Worm (Caenorhabditis elegans): Measurements from ENCODE around the gene F09C12.8.
A peak's percentile ranks its signal among the peaks of the same experiment; 100 is the strongest.

The F09C12.8 gene

DNA sequence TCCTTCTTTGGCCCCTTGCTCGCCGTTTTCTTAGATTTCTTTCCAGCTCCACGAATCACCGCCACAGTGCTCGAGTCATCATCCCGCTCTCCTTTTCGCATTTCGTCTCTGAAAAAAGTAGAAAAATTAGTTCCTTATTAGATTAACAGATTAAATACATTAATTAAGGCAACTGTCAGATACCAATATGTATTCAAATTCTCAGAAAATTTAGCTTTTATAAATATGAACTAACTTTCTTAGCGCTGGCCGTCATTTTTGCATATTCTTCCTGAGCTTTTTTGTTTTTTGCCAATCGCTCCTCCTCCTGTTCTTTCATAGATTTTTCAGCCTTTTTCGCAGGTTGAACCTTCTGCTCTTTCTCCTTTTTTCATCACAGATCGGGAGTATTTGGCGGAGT is 12.5 kb upstream of the F09C12.8 start, which contains the start of gene C04G6.6:
Gene C04G6.6 (minus strand): TSS at position 101 of the 400 bp plus-strand sequence.
- TF ChIP-seq lin-13 (tag; optimal IDR thresholded peaks at IDR 0.05), result no peak
- TF ChIP-seq ceh-83 (GFP tag; optimal IDR thresholded peaks at IDR 0.05), result no peak
- no peak for TF ChIP-seq elt-1 (tag; optimal IDR thresholded peaks at IDR 0.05; ENCODE audit: borderline replicate concordance, insufficient read depth)
- no peak for TF ChIP-seq nhr-12 (tag; optimal IDR thresholded peaks at IDR 0.05)

DNA sequence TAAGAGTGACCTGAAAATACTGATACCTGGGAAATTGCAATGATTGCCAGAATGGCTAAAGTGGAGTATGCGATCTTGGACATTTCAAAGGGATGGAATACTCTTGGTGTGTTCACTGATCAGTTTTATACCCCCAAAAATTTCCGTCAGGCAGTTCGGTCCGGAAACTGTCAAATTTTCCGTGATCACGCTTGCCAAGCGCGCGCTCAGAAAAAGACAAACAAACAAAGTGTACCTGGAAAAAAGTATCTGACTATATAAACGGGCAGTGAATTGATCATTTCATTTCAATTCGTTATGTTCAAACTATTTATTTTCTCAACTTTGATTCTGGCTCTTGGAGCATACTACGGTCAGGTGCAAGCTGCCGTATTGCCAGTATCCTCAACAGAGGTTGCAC is 10.5 kb upstream of the F09C12.8 start, which contains the start of the genes idpb-3 and idpb-1:
Gene idpb-3 (minus strand): TSS at position 101 of the 400 bp plus-strand sequence.
Gene idpb-1 (plus strand): TSS at position 284 of the 400 bp plus-strand sequence.
- TF ChIP-seq flh-1 (GFP tag; optimal IDR thresholded peaks at IDR 0.05) (no peak), nhr-76 (tag; optimal IDR thresholded peaks at IDR 0.05) (no peak), unc-120 (tag; optimal IDR thresholded peaks at IDR 0.05; ENCODE audit: poor library complexity, severe bottlenecking) (no peak), ces-1 (GFP tag; optimal IDR thresholded peaks at IDR 0.05) (no peak)

DNA sequence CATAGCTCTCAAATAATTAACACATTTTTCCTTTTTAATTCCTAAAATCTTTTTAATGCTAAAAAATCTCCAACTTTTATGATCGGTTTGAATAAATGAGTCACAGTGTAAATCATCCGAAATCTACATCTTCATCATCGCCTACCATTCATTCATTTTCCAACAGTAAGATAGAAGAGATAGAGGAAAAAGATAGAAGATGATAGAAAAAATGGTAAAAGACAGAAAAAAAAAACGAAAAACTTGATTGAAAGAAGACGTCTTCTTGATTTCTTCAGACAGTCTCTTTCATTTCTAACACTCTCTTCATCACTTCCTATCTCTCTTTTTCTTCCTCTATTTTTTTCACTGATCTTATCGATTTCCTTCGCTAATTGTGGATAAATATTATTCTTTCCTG is 9.0 kb upstream of the F09C12.8 start:
- TF ChIP-seq elt-1 (tag; optimal IDR thresholded peaks at IDR 0.05; ENCODE audit: borderline replicate concordance, insufficient read depth) (no peak), unc-120 (tag; optimal IDR thresholded peaks at IDR 0.05; ENCODE audit: poor library complexity, severe bottlenecking) (no peak)

DNA sequence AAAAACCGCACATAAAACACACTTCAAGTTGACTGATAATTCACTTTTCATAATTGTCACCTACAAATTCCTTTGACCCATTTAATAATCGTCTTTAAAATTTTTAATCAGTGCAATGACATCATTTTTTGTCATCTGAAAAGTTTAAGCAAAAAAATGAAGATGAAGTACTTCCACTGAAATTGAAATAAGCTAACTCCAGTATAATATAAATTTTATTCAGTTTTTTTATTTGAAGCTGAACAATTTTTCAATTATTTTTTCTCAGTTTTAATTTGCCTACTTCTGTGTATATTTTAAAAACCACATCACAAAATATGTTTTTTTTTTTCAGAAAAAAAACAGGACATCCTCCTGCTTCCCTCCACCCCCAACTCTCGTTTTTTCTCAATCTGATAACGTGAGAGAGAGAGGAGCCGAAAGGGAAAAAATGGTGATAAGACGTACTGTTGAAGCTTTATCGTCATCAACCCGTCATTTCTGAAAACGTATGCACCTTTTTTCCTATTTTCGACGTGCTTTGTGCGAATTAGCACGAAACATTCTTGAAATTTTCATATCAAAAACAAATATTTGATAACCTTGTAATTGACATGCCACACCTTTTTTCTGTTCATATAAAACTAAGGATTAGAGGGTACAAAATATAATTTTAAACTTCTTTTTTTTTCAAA is 8.3 kb upstream of the F09C12.8 start, which contains the start of the genes C04G6.11 and mpk-2:
Gene C04G6.11 (minus strand): TSS at position 51 of the 674 bp plus-strand sequence.
Gene mpk-2 (plus strand): TSS at position 335 of the 674 bp plus-strand sequence.
- TF ChIP-seq nhr-76 (tag; optimal IDR thresholded peaks at IDR 0.05) (no peak), pha-4 (tag; optimal IDR thresholded peaks at IDR 0.05) (no peak), flh-1 (GFP tag; optimal IDR thresholded peaks at IDR 0.05) (no peak), lsy-2 (tag; optimal IDR thresholded peaks at IDR 0.05) (no peak), nhr-2 (tag; optimal IDR thresholded peaks at IDR 0.05) (no peak), ham-2 (GFP tag; optimal IDR thresholded peaks at IDR 0.05) (no peak), mep-1 (tag; optimal IDR thresholded peaks at IDR 0.05) (no peak), M03D4.4 (tag; optimal IDR thresholded peaks at IDR 0.05) (no peak), lin-13 (tag; optimal IDR thresholded peaks at IDR 0.05) (no peak), bed-3 (GFP tag; optimal IDR thresholded peaks at IDR 0.05) (no peak), ceh-43 (GFP tag; optimal IDR thresholded peaks at IDR 0.05) (no peak), ceh-83 (GFP tag; optimal IDR thresholded peaks at IDR 0.05) (no peak), ces-1 (GFP tag; optimal IDR thresholded peaks at IDR 0.05) (no peak), lin-32 (GFP tag; optimal IDR thresholded peaks at IDR 0.05) (no peak), unc-120 (tag; optimal IDR thresholded peaks at IDR 0.05; ENCODE audit: poor library complexity, severe bottlenecking) (no peak)

DNA sequence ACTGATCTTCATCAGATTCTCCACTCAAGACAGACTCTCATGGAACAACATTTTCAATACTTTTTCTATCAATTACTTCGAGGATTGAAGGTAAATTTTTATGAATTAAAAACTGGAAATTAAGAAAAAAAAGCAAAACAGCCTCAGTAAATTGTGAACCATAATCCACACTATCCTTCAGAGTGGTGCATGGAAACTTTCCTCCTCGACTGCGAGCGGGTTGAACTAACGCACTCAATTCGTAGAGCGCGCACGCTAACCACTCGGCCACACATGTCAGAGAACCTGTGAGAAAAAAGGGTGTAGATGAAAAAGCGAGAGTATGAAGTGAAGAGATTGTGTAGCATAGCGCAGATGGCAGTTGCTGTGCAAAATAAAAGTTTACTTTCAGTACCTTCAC is 7.2 kb upstream of the F09C12.8 start:
- TF ChIP-seq ceh-39 (tag; optimal IDR thresholded peaks at IDR 0.05), result no peak
- TF ChIP-seq lin-32 (GFP tag; optimal IDR thresholded peaks at IDR 0.05), result peak; percentile 99
- peak; percentile 96 for TF ChIP-seq tbx-8 (GFP tag; optimal IDR thresholded peaks at IDR 0.05)
- peak; percentile 95 for TF ChIP-seq ham-2 (GFP tag; optimal IDR thresholded peaks at IDR 0.05)
- peak; percentile 53 for TF ChIP-seq nhr-237 (tag; optimal IDR thresholded peaks at IDR 0.05)
- peak; percentile 64 for TF ChIP-seq lin-13 (tag; optimal IDR thresholded peaks at IDR 0.05)
- peak; percentile 86 for TF ChIP-seq nhr-28 (tag; optimal IDR thresholded peaks at IDR 0.05)
- TF ChIP-seq snpc-4 (tag; optimal IDR thresholded peaks at IDR 0.05), result no peak
- peak; percentile 98 for TF ChIP-seq ceh-83 (GFP tag; optimal IDR thresholded peaks at IDR 0.05)
- peak; percentile 93 for TF ChIP-seq ceh-43 (GFP tag; optimal IDR thresholded peaks at IDR 0.05)
- TF ChIP-seq cnd-1 (tag; optimal IDR thresholded peaks at IDR 0.05), result peak; percentile 98
- peak; percentile 71 for TF ChIP-seq lsy-2 (tag; optimal IDR thresholded peaks at IDR 0.05)
- peak; percentile 22 for TF ChIP-seq unc-39 (tag; optimal IDR thresholded peaks at IDR 0.05)
- no peak for TF ChIP-seq mab-5 (tag; optimal IDR thresholded peaks at IDR 0.05)
- no peak for TF ChIP-seq zip-8 (tag; optimal IDR thresholded peaks at IDR 0.05)
- peak; percentile 93 for TF ChIP-seq bed-3 (GFP tag; optimal IDR thresholded peaks at IDR 0.05)
- TF ChIP-seq unc-62 (GFP tag; optimal IDR thresholded peaks at IDR 0.05), result peak; percentile 83
- TF ChIP-seq flh-1 (GFP tag; optimal IDR thresholded peaks at IDR 0.05), result peak; percentile 93
- TF ChIP-seq sptf-1 (tag; optimal IDR thresholded peaks at IDR 0.05), result peak; percentile 99
- peak; percentile 19 for TF ChIP-seq elt-1 (tag; optimal IDR thresholded peaks at IDR 0.05; ENCODE audit: borderline replicate concordance, insufficient read depth)
- peak; percentile 98 for TF ChIP-seq M03D4.4 (tag; optimal IDR thresholded peaks at IDR 0.05)
- peak; percentile 96 for TF ChIP-seq unc-120 (tag; optimal IDR thresholded peaks at IDR 0.05; ENCODE audit: poor library complexity, severe bottlenecking)
- peak; percentile 80 for TF ChIP-seq ztf-11 (tag; optimal IDR thresholded peaks at IDR 0.05)
- TF ChIP-seq pha-4 (tag; optimal IDR thresholded peaks at IDR 0.05), result peak; percentile 36
- no peak for TF ChIP-seq ces-1 (GFP tag; optimal IDR thresholded peaks at IDR 0.05)
- TF ChIP-seq drap-1 (GFP tag; optimal IDR thresholded peaks at IDR 0.05), result peak; percentile 99
- TF ChIP-seq sem-2 (GFP tag; optimal IDR thresholded peaks at IDR 0.05), result peak; percentile 94
- TF ChIP-seq blmp-1 (tag; optimal IDR thresholded peaks at IDR 0.05), result peak; percentile 11
- no peak for TF ChIP-seq nhr-2 (tag; optimal IDR thresholded peaks at IDR 0.05)
- peak; percentile 83 for TF ChIP-seq hlh-1 (tag; optimal IDR thresholded peaks at IDR 0.05)
- TF ChIP-seq nhr-76 (tag; optimal IDR thresholded peaks at IDR 0.05), result peak; percentile 22
- TF ChIP-seq mep-1 (tag; optimal IDR thresholded peaks at IDR 0.05), result peak; percentile 92
- peak; percentile 72 for TF ChIP-seq nhr-12 (tag; optimal IDR thresholded peaks at IDR 0.05)
- peak; percentile 40 for TF ChIP-seq elt-3 (tag; optimal IDR thresholded peaks at IDR 0.05)
- peak; percentile 99 for TF ChIP-seq mls-2 (tag; optimal IDR thresholded peaks at IDR 0.05)
